Fruit fly (Drosophila melanogaster) whole organism, prepupa: Measurements from ENCODE around the gene CG14841.
A peak's percentile ranks its signal among the peaks of the same experiment; 100 is the strongest.

Experiments
- CG10669 ChIP-seq: fragments of 200-800 bp; sonication (Bioruptor generic); optimal IDR thresholded peaks from 3 replicates; lab custom pipeline; 2018; ENCODE audit warnings: missing biosample characterization, mild to moderate bottlenecking, missing genetic modification characterization, moderate library complexity
- CG11294 ChIP-seq: fragments of 200-800 bp; sonication (Bioruptor generic); IDR thresholded peaks from 2 replicates; pipeline ENCODE4 v1.3.6; 2022; ENCODE audit warnings: missing biosample characterization, missing genetic modification characterization
- CG11902 ChIP-seq: fragments of 200-800 bp; sonication (Bioruptor generic); optimal IDR thresholded peaks from 3 replicates; lab custom pipeline; 2016; ENCODE audit warnings: missing biosample characterization, missing genetic modification characterization
- CG15336 ChIP-seq: fragments of 200-800 bp; sonication (Bioruptor generic); IDR thresholded peaks from 2 replicates; pipeline ENCODE4 v1.3.6; 2022; ENCODE audit warnings: missing biosample characterization, missing genetic modification characterization
- CG1621 ChIP-seq: fragments of 200-800 bp; sonication (Bioruptor generic); optimal IDR thresholded peaks from 3 replicates; lab custom pipeline; 2018; ENCODE audit warnings: missing biosample characterization, mild to moderate bottlenecking, missing genetic modification characterization
- CG16779 ChIP-seq: fragments of 200-800 bp; sonication (Bioruptor generic); optimal IDR thresholded peaks from 3 replicates; lab custom pipeline; 2017; ENCODE audit warnings: missing biosample characterization, mild to moderate bottlenecking, missing genetic modification characterization
- CG3032 ChIP-seq: fragments of 200-800 bp; optimal IDR thresholded peaks from 2 replicates; lab custom pipeline; 2019; ENCODE audit warnings: missing biosample characterization, mild to moderate bottlenecking, missing genetic modification characterization, moderate library complexity
- CG32006 ChIP-seq: fragments of 200-800 bp; sonication (Bioruptor generic); optimal IDR thresholded peaks from 3 replicates; lab custom pipeline; 2017; ENCODE audit warnings: missing biosample characterization, mild to moderate bottlenecking, missing genetic modification characterization
- CG34406 ChIP-seq: fragments of 200-800 bp; sonication (Bioruptor generic); optimal IDR thresholded peaks from 3 replicates; lab custom pipeline; 2016; ENCODE audit warnings: missing biosample characterization, missing genetic modification characterization
- CG3919 ChIP-seq: fragments of 200-800 bp; sonication (Bioruptor generic); optimal IDR thresholded peaks from 3 replicates; lab custom pipeline; 2016; ENCODE audit warnings: missing biosample characterization, missing genetic modification characterization
- CG4318 ChIP-seq: fragments of 200-800 bp; sonication (Bioruptor generic); optimal IDR thresholded peaks from 3 replicates; lab custom pipeline; 2017; ENCODE audit warnings: missing biosample characterization, mild to moderate bottlenecking, missing genetic modification characterization
- CG6163 ChIP-seq: fragments of 200-800 bp; sonication (Bioruptor generic); IDR thresholded peaks from 3 replicates; pipeline ENCODE4 v1.3.6; 2022; ENCODE audit warnings: missing biosample characterization, missing genetic modification characterization
- CG6276 ChIP-seq: fragments of 200-800 bp; sonication (Bioruptor generic); optimal IDR thresholded peaks from 2 replicates; lab custom pipeline; 2017; ENCODE audit warnings: missing biosample characterization, mild to moderate bottlenecking, missing genetic modification characterization
- CG6792 ChIP-seq: fragments of 200-800 bp; sonication (Bioruptor generic); optimal IDR thresholded peaks from 3 replicates; lab custom pipeline; 2016; ENCODE audit warnings: missing biosample characterization, missing genetic modification characterization
- CG6808 ChIP-seq: fragments of 200-800 bp; sonication (Bioruptor generic); optimal IDR thresholded peaks from 3 replicates; lab custom pipeline; 2017; ENCODE audit warnings: missing biosample characterization, missing genetic modification characterization, mild to moderate bottlenecking, moderate library complexity, missing genetic modification reagents
- CG6854 ChIP-seq: fragments of 200-800 bp; sonication (Bioruptor generic); optimal IDR thresholded peaks from 2 replicates; lab custom pipeline; 2017; ENCODE audit warnings: missing biosample characterization, mild to moderate bottlenecking, missing genetic modification characterization
- CG7368 ChIP-seq: fragments of 200-800 bp; sonication (Bioruptor generic); optimal IDR thresholded peaks from 3 replicates; lab custom pipeline; 2016; ENCODE audit warnings: missing biosample characterization, missing genetic modification characterization
- CG8119 ChIP-seq: fragments of 200-800 bp; sonication (Bioruptor generic); IDR thresholded peaks from 3 replicates; pipeline ENCODE4 v1.3.6; 2022; ENCODE audit warnings: missing biosample characterization, missing genetic modification characterization
- CG8632 ChIP-seq: fragments of 200-800 bp; sonication (Bioruptor generic); optimal IDR thresholded peaks from 3 replicates; lab custom pipeline; 2016; ENCODE audit warnings: missing biosample characterization, missing genetic modification characterization
- CG9139 ChIP-seq: fragments of 200-800 bp; sonication (Bioruptor generic); optimal IDR thresholded peaks from 3 replicates; lab custom pipeline; 2017; ENCODE audit warnings: missing biosample characterization, mild to moderate bottlenecking, missing genetic modification characterization
- Eip75B ChIP-seq: fragments of 200-800 bp; sonication (Bioruptor generic); optimal IDR thresholded peaks from 3 replicates; lab custom pipeline; 2016; ENCODE audit warnings: missing biosample characterization, missing genetic modification characterization
- Ets21C ChIP-seq: fragments of 200-800 bp; sonication (Bioruptor generic); optimal IDR thresholded peaks from 3 replicates; lab custom pipeline; 2016; ENCODE audit warnings: missing biosample characterization, missing genetic modification characterization
- Ets96B ChIP-seq: fragments of 200-800 bp; optimal IDR thresholded peaks from 2 replicates; lab custom pipeline; 2019; ENCODE audit warnings: missing biosample characterization, mild to moderate bottlenecking, missing genetic modification characterization, moderate library complexity
- Hr38 ChIP-seq: sonication (Bioruptor generic); optimal IDR thresholded peaks from 2 replicates; lab custom pipeline; 2016; ENCODE audit warnings: missing biosample characterization, missing genetic modification characterization
- Hr4 ChIP-seq: fragments of 200-800 bp; sonication (Bioruptor generic); optimal IDR thresholded peaks from 3 replicates; lab custom pipeline; 2016; ENCODE audit warnings: missing biosample characterization, missing genetic modification characterization
- Met ChIP-seq: fragments of 200-800 bp; sonication (Bioruptor generic); optimal IDR thresholded peaks from 3 replicates; lab custom pipeline; 2016; ENCODE audit warnings: missing biosample characterization, missing genetic modification characterization
- OdsH ChIP-seq: fragments of 200-800 bp; sonication (Bioruptor generic); optimal IDR thresholded peaks from 3 replicates; lab custom pipeline; 2016; ENCODE audit warnings: missing biosample characterization, missing genetic modification characterization
- Smox ChIP-seq: fragments of 200-800 bp; sonication (Bioruptor generic); optimal IDR thresholded peaks from 3 replicates; lab custom pipeline; 2016; ENCODE audit warnings: missing biosample characterization, missing genetic modification characterization
- Sox102F ChIP-seq: fragments of 200-800 bp; sonication (Bioruptor generic); optimal IDR thresholded peaks from 2 replicates; lab custom pipeline; 2016; ENCODE audit warnings: missing biosample characterization, mild to moderate bottlenecking, missing genetic modification characterization
- Sox14 ChIP-seq: fragments of 200-800 bp; sonication (Bioruptor generic); optimal IDR thresholded peaks from 3 replicates; lab custom pipeline; 2016; ENCODE audit warnings: missing biosample characterization, missing genetic modification characterization
- Sox15 ChIP-seq: fragments of 200-800 bp; sonication (Bioruptor generic); optimal IDR thresholded peaks from 3 replicates; lab custom pipeline; 2016; ENCODE audit warnings: missing biosample characterization, missing genetic modification characterization
- acj6 ChIP-seq: fragments of 200-800 bp; sonication (Bioruptor generic); optimal IDR thresholded peaks from 3 replicates; lab custom pipeline; 2016; ENCODE audit warnings: missing biosample characterization, missing genetic modification characterization
- dac ChIP-seq: fragments of 200-800 bp; sonication (Bioruptor generic); optimal IDR thresholded peaks from 2 replicates; lab custom pipeline; 2017; ENCODE audit warnings: missing biosample characterization, mild to moderate bottlenecking, missing genetic modification characterization
- eg ChIP-seq: fragments of 200-800 bp; sonication (Bioruptor generic); IDR thresholded peaks from 3 replicates; pipeline ENCODE4 v1.3.6; 2022; ENCODE audit warnings: missing biosample characterization, missing genetic modification characterization
- esn ChIP-seq: fragments of 200-800 bp; sonication (Bioruptor generic); optimal IDR thresholded peaks from 2 replicates; lab custom pipeline; 2016; ENCODE audit warnings: missing biosample characterization, mild to moderate bottlenecking, missing genetic modification characterization, moderate library complexity
- fd59A ChIP-seq: fragments of 200-800 bp; sonication (Bioruptor generic); optimal IDR thresholded peaks from 2 replicates; lab custom pipeline; 2017; ENCODE audit warnings: missing biosample characterization, mild to moderate bottlenecking, missing genetic modification characterization, missing genetic modification reagents
- fd85E ChIP-seq: fragments of 200-800 bp; sonication (Bioruptor generic); optimal IDR thresholded peaks from 3 replicates; lab custom pipeline; 2016; ENCODE audit warnings: missing biosample characterization, missing genetic modification characterization
- fkh ChIP-seq: fragments of 200-800 bp; sonication (Bioruptor generic); optimal IDR thresholded peaks from 3 replicates; lab custom pipeline; 2017; ENCODE audit warnings: missing biosample characterization, mild to moderate bottlenecking, missing genetic modification characterization, moderate library complexity
- lz ChIP-seq: fragments of 200-800 bp; sonication (Bioruptor generic); optimal IDR thresholded peaks from 3 replicates; lab custom pipeline; 2016; ENCODE audit warnings: missing biosample characterization, missing genetic modification characterization
- net ChIP-seq: fragments of 200-800 bp; sonication (Bioruptor generic); optimal IDR thresholded peaks from 3 replicates; lab custom pipeline; 2016; ENCODE audit warnings: missing biosample characterization, missing genetic modification characterization
- pdm3 ChIP-seq: fragments of 200-800 bp; sonication (Bioruptor generic); optimal IDR thresholded peaks from 3 replicates; lab custom pipeline; 2016; ENCODE audit warnings: missing biosample characterization, missing genetic modification characterization
- salr ChIP-seq, 2 experiments: fragments of 200-800 bp; sonication (Bioruptor generic); optimal IDR thresholded peaks; 3 replicates each; lab custom pipeline; 2016 to 2018; ENCODE audit warnings: missing biosample characterization in 2 of 2, missing genetic modification characterization in 2 of 2, mild to moderate bottlenecking in 1 of 2
- spab ChIP-seq: fragments of 200-800 bp; sonication (Bioruptor generic); optimal IDR thresholded peaks from 2 replicates; lab custom pipeline; 2017; ENCODE audit warnings: missing biosample characterization, mild to moderate bottlenecking, missing genetic modification characterization, missing genetic modification reagents
- ss ChIP-seq, 2 experiments: fragments of 200-800 bp; sonication (Bioruptor generic); optimal IDR thresholded peaks; 2 replicates in 1 of 2; 3 replicates in 1 of 2; lab custom pipeline; 2017 to 2018; ENCODE audit warnings: mild to moderate bottlenecking in 2 of 2, missing biosample characterization in 2 of 2, missing genetic modification characterization in 2 of 2, moderate library complexity in 1 of 2
- svp ChIP-seq: fragments of 200-800 bp; sonication (Bioruptor generic); peaks from one replicate; lab custom pipeline; 2016; ENCODE audit warnings: missing biosample characterization, missing genetic modification characterization
- vri ChIP-seq: fragments of 200-800 bp; sonication (Bioruptor generic); optimal IDR thresholded peaks from 3 replicates; lab custom pipeline; 2016; ENCODE audit warnings: missing biosample characterization, mild to moderate bottlenecking, missing genetic modification characterization

CG14841 gene

dm6 chr3R:14283754-14284421 lies 21.7 kb upstream of the CG14841 start (continued):
- TF ChIP-seq salr (GFP tag; optimal IDR thresholded peaks at IDR 0.05; lab: Kevin White, UChicago) (peak; percentile 92 to 97), ss (GFP tag; optimal IDR thresholded peaks at IDR 0.05; lab: Kevin White, UChicago) (peak; percentile 74 to 86), Met (peak; percentile 98), vri (GFP tag; lab: Kevin White, UChicago) (peak; percentile 95), CG11902 (GFP tag; lab: Kevin White, UChicago) (peak; percentile 96), fd85E (GFP tag; lab: Kevin White, UChicago) (peak; percentile 88), Smox (GFP tag; lab: Kevin White, UChicago) (peak; percentile 98), Hr38 (GFP tag; lab: Kevin White, UChicago) (no peak), pdm3 (peak; percentile 98), lz (GFP tag; lab: Kevin White, UChicago) (peak; percentile 98), CG1621 (tag; lab: Kevin White, UChicago) (peak; percentile 93), CG34406 (GFP tag; lab: Kevin White, UChicago) (peak; percentile 98), CG6276 (GFP tag; lab: Kevin White, UChicago) (peak; percentile 98), CG11294 (GFP tag; lab: Robert Waterston, UW) (no peak), Ets96B (tag; lab: Kevin White, UChicago) (peak; percentile 96), CG6792 (GFP tag; lab: Kevin White, UChicago) (peak; percentile 97), CG3032 (tag; lab: Kevin White, UChicago) (peak; percentile 95), OdsH (GFP tag; lab: Kevin White, UChicago) (peak; percentile 99), svp (GFP tag; lab: Kevin White, UChicago) (peak; percentile 99), fd59A (GFP tag; lab: Kevin White, UChicago) (peak; percentile 95), CG10669 (peak; percentile 96), dac (peak; percentile 92), eg (no peak), CG6808 (GFP tag; lab: Kevin White, UChicago) (peak; percentile 92)

dm6 chr3R:14283042-14283626 lies 20.9 kb upstream of the CG14841 start:
- no peak for TF ChIP-seq CG9139 (GFP tag; lab: Kevin White, UChicago)
- peak; percentile 57 for TF ChIP-seq Eip75B (GFP tag; lab: Kevin White, UChicago)
- TF ChIP-seq pdm3, result peak; percentile 85
- peak; percentile 80 for TF ChIP-seq Sox15
- no peak for TF ChIP-seq CG6808 (GFP tag; lab: Kevin White, UChicago)
- TF ChIP-seq esn (GFP tag; lab: Kevin White, UChicago), result peak; percentile 87
- peak; percentile 84 for TF ChIP-seq Sox102F
- no peak for TF ChIP-seq CG15336
- TF ChIP-seq CG32006 (GFP tag; lab: Kevin White, UChicago), result peak; percentile 91
- TF ChIP-seq CG16779 (tag; lab: Kevin White, UChicago), result no peak
- no peak for TF ChIP-seq CG1621 (tag; lab: Kevin White, UChicago)
- peak; percentile 53 for TF ChIP-seq CG3919
- peak; percentile 84 for TF ChIP-seq Met
- peak; percentile 76 for TF ChIP-seq net (GFP tag; lab: Kevin White, UChicago)
- TF ChIP-seq CG8119 (GFP tag; lab: Robert Waterston, UW), result no peak
- peak; percentile 33 to 75 for TF ChIP-seq salr (GFP tag; optimal IDR thresholded peaks at IDR 0.05; lab: Kevin White, UChicago)
- no peak for TF ChIP-seq spab
- TF ChIP-seq CG6276 (GFP tag; lab: Kevin White, UChicago), result peak; percentile 79
- peak; percentile 81 for TF ChIP-seq acj6 (GFP tag; lab: Kevin White, UChicago)
- TF ChIP-seq svp (GFP tag; lab: Kevin White, UChicago), result peak; percentile 84
- TF ChIP-seq CG11294 (GFP tag; lab: Robert Waterston, UW), result no peak
- no peak for TF ChIP-seq CG6854 (GFP tag; lab: Kevin White, UChicago)
- TF ChIP-seq Hr4 (GFP tag; lab: Kevin White, UChicago), result peak; percentile 90
- peak; percentile 41 for TF ChIP-seq CG3032 (tag; lab: Kevin White, UChicago)
- TF ChIP-seq Ets21C, result peak; percentile 74
- no peak for TF ChIP-seq Hr38 (GFP tag; lab: Kevin White, UChicago)
- peak; percentile 87 for TF ChIP-seq Smox (GFP tag; lab: Kevin White, UChicago)
- TF ChIP-seq CG8632 (GFP tag; lab: Kevin White, UChicago), result peak; percentile 77
- peak in 1 of 2 experiments; percentile 58 for TF ChIP-seq ss (GFP tag; optimal IDR thresholded peaks at IDR 0.05; lab: Kevin White, UChicago)
- no peak for TF ChIP-seq eg
- TF ChIP-seq CG4318, result peak; percentile 88
- peak; percentile 39 for TF ChIP-seq CG7368
- TF ChIP-seq fkh, result no peak
- peak; percentile 38 for TF ChIP-seq CG10669
- no peak for TF ChIP-seq CG6163 (GFP tag; lab: Robert Waterston, UW)
- TF ChIP-seq Sox14 (GFP tag; lab: Kevin White, UChicago), result peak; percentile 86
